Worm (Caenorhabditis elegans) whole organism, midembryonic: ENCODE results near the gene K02E7.11.
"Not testable (repeated sequence)": the region's sequence is repeated elsewhere in the genome, so short reads cannot be mapped to it uniquely, and the experiment has no call there.

Experiments
- T22C8.4 ChIP-seq: fragments of 200-800 bp; sonication (Bioruptor generic); IDR thresholded peaks from 2 replicates; pipeline ENCODE4 v1.3.6; 2022; ENCODE audit warnings: missing genetic modification characterization, missing compliant biosample characterization
- cog-1 ChIP-seq: sonication (generic microtip); optimal IDR thresholded peaks from 2 replicates; lab custom pipeline; 2016; ENCODE audit warnings: missing genetic modification characterization, missing compliant biosample characterization
- flt-1 ChIP-seq: fragments of 200-800 bp; sonication (Bioruptor generic); IDR thresholded peaks from 2 replicates; pipeline ENCODE4 v1.3.6; 2022; ENCODE audit warnings: missing genetic modification characterization, missing compliant biosample characterization
- klf-2 ChIP-seq: fragments of 200-800 bp; sonication (Bioruptor generic); conservative IDR thresholded peaks from 2 replicates; pipeline ENCODE4 v1.3.6; 2022; ENCODE audit warnings: missing genetic modification reagents, missing genetic modification characterization, missing compliant biosample characterization
- med-1 ChIP-seq: sonication (generic microtip); optimal IDR thresholded peaks from 2 replicates; lab custom pipeline; 2017; ENCODE audit warnings: missing genetic modification characterization, mild to moderate bottlenecking, missing compliant biosample characterization, antibody characterized with exemption, missing genetic modification reagents; ENCODE audit not compliant: insufficient read depth
- ref-1 ChIP-seq: fragments of 200-800 bp; sonication (Bioruptor generic); conservative IDR thresholded peaks from 2 replicates; pipeline ENCODE4 v1.3.6; 2022; ENCODE audit warnings: missing genetic modification reagents, missing genetic modification characterization, missing compliant biosample characterization
- tab-1 ChIP-seq: fragments of 200-800 bp; sonication (Bioruptor generic); IDR thresholded peaks from 2 replicates; pipeline ENCODE4 v1.3.6; 2022; ENCODE audit warnings: missing genetic modification characterization, missing compliant biosample characterization
- ztf-23 ChIP-seq: fragments of 200-800 bp; sonication (Bioruptor generic); IDR thresholded peaks from 2 replicates; pipeline ENCODE4 v1.3.6; 2022; ENCODE audit warnings: missing genetic modification reagents, missing genetic modification characterization, missing compliant biosample characterization

ce11 chrII:1054724-1055123 is 20.6 kb downstream of the K02E7.11 start, which contains the start of gene K02E7.7:
- not testable (repeated sequence) for TF ChIP-seq flt-1 (GFP tag; lab: Robert Waterston, UW); ztf-23 (GFP tag; lab: Robert Waterston, UW); med-1 (GFP tag; lab: Kevin White, UChicago); tab-1 (GFP tag; lab: Robert Waterston, UW); ref-1 (GFP tag; lab: Robert Waterston, UW); cog-1 (tag; lab: Kevin White, UChicago); T22C8.4 (GFP tag; lab: Robert Waterston, UW); klf-2 (GFP tag; lab: Robert Waterston, UW)
